Fruit fly (Drosophila melanogaster) whole organism, embryonic: ENCODE data around the gene Rrp45.

Experiments used
- CG10267 ChIP-seq: fragments of 200-800 bp; sonication (Bioruptor generic); optimal IDR thresholded peaks from 2 replicates; lab custom pipeline; 2018; ENCODE audit warnings: missing biosample characterization, mild to moderate bottlenecking, missing genetic modification characterization, moderate library complexity
- CG17328 ChIP-seq: fragments of 200-800 bp; sonication (Bioruptor generic); IDR thresholded peaks from 2 replicates; pipeline ENCODE4 v1.3.6; 2022; ENCODE audit warnings: missing biosample characterization, missing genetic modification characterization
- Dad ChIP-seq: fragments of 200-800 bp; sonication (Bioruptor generic); optimal IDR thresholded peaks from 3 replicates; lab custom pipeline; 2016; ENCODE audit warnings: missing biosample characterization, missing genetic modification characterization
- Doc3 ChIP-seq: fragments of 200-800 bp; sonication (Bioruptor generic); IDR thresholded peaks from 3 replicates; pipeline ENCODE4 v1.3.6; 2022; ENCODE audit warnings: missing biosample characterization, missing genetic modification characterization; ENCODE audit not compliant: partially characterized antibody
- Hmx ChIP-seq: fragments of 200-800 bp; sonication (Bioruptor generic); optimal IDR thresholded peaks from 2 replicates; lab custom pipeline; 2016; ENCODE audit warnings: missing biosample characterization, missing genetic modification characterization
- da ChIP-seq: fragments of 200-800 bp; sonication (Bioruptor generic); optimal IDR thresholded peaks from 2 replicates; lab custom pipeline; 2016; ENCODE audit warnings: missing biosample characterization, missing genetic modification characterization
- klu ChIP-seq: fragments of 200-800 bp; sonication (Bioruptor generic); IDR thresholded peaks from 2 replicates; pipeline ENCODE4 v1.3.6; 2022; ENCODE audit warnings: missing biosample characterization, missing genetic modification characterization

DNA sequence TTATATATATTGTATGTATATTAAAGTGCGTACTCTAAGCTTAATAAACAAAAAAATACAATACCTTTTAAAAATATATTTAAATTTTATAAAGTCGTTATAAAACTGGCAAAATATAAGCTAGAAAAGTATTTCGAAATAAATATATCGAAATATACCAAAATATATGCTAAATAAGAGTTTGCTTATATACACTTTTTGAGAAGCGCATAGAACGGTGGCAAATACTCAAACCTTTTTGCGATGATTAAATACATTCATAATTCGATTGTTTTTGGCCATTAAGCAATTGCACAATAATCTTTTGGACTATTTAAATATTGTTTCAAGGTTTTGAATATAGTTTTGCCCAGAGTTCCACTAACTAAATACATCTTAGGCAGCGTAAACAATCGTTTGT lies 18.0 kb upstream of the Rrp45 start:
- TF ChIP-seq Doc3 (GFP tag; lab: Robert Waterston, UW) (no peak), klu (GFP tag; lab: Robert Waterston, UW) (no peak), CG17328 (no peak), da (GFP tag; lab: Kevin White, UChicago) (no peak), Hmx (GFP tag; lab: Kevin White, UChicago) (no peak), CG10267 (tag; lab: Kevin White, UChicago) (no peak), Dad (GFP tag; lab: Kevin White, UChicago) (no peak)
